Worm (Caenorhabditis elegans) whole organism, late embryonic: ENCODE results near the gene F58B4.3.

Source experiments
- ama-1 ChIP-seq: fragments of 150-350 bp; optimal IDR thresholded peaks from 2 replicates; lab custom pipeline; 2014
- ttx-3 ChIP-seq: sonication (generic microtip); optimal IDR thresholded peaks from 2 replicates; lab custom pipeline; 2016; ENCODE audit warnings: missing genetic modification reagents, missing genetic modification characterization, missing compliant biosample characterization

ce11 chrV:10883478-10883877 is 46.1 kb upstream of the F58B4.3 start, which contains the start of gene F32D8.2:
- TF ChIP-seq ttx-3 (tag; lab: Kevin White, UChicago): no peak
- no peak for TF ChIP-seq ama-1 (lab: Kevin White, UChicago)
